Fruit fly (Drosophila melanogaster) whole organism, embryonic: Measurements from ENCODE around the gene CG1840.

Experiments
- Asciz ChIP-seq: fragments of 200-800 bp; sonication (Bioruptor generic); optimal IDR thresholded peaks from 2 replicates; lab custom pipeline; 2017; ENCODE audit warnings: missing biosample characterization, mild to moderate bottlenecking, missing genetic modification characterization, missing genetic modification reagents
- Awh ChIP-seq: fragments of 200-800 bp; sonication (Bioruptor generic); IDR thresholded peaks from 2 replicates; pipeline ENCODE4, ENCODE4 v1.3.6; 2022; ENCODE audit warnings: missing biosample characterization, missing genetic modification characterization
- CG11085 ChIP-seq: fragments of 200-800 bp; sonication (Bioruptor generic); IDR thresholded peaks from 2 replicates; pipeline ENCODE4 v1.3.6; 2022; ENCODE audit warnings: missing biosample characterization, missing genetic modification characterization
- CG11560 ChIP-seq: fragments of 200-800 bp; sonication (Bioruptor generic); IDR thresholded peaks from 3 replicates; pipeline ENCODE4 v1.3.6; 2022; ENCODE audit warnings: missing biosample characterization, missing genetic modification characterization
- CG12219 ChIP-seq: fragments of 200-800 bp; sonication (Bioruptor generic); optimal IDR thresholded peaks from 3 replicates; lab custom pipeline; 2018; ENCODE audit warnings: missing biosample characterization, mild to moderate bottlenecking, missing genetic modification characterization
- CG13424 ChIP-seq: fragments of 200-800 bp; sonication (Bioruptor generic); optimal IDR thresholded peaks from 2 replicates; lab custom pipeline; 2019; ENCODE audit warnings: missing biosample characterization, mild to moderate bottlenecking, missing genetic modification characterization, moderate library complexity
- CG13894 ChIP-seq: fragments of 200-800 bp; sonication (Bioruptor generic); optimal IDR thresholded peaks from 3 replicates; lab custom pipeline; 2018; ENCODE audit warnings: missing biosample characterization, mild to moderate bottlenecking, missing genetic modification characterization, moderate library complexity
- CG15011 ChIP-seq: fragments of 200-800 bp; sonication (Bioruptor generic); optimal IDR thresholded peaks from 3 replicates; lab custom pipeline; 2018; ENCODE audit warnings: missing biosample characterization, mild to moderate bottlenecking, missing genetic modification characterization
- CG1529 ChIP-seq: fragments of 200-800 bp; sonication (Bioruptor generic); optimal IDR thresholded peaks from 3 replicates; lab custom pipeline; 2018; ENCODE audit warnings: missing biosample characterization, missing genetic modification characterization
- CG1603 ChIP-seq: fragments of 200-800 bp; sonication (Bioruptor generic); optimal IDR thresholded peaks from 2 replicates; lab custom pipeline; 2019; ENCODE audit warnings: missing biosample characterization, mild to moderate bottlenecking, missing genetic modification characterization, moderate library complexity
- CG18599 ChIP-seq: fragments of 200-800 bp; sonication (Bioruptor generic); optimal IDR thresholded peaks from 3 replicates; lab custom pipeline; 2017; ENCODE audit warnings: missing biosample characterization, missing genetic modification characterization, mild to moderate bottlenecking, moderate library complexity, missing genetic modification reagents
- CG18619 ChIP-seq: fragments of 200-800 bp; sonication (Bioruptor generic); optimal IDR thresholded peaks from 3 replicates; lab custom pipeline; 2017; ENCODE audit warnings: missing biosample characterization, mild to moderate bottlenecking, missing genetic modification characterization
- CG2116 ChIP-seq: fragments of 200-800 bp; sonication (Bioruptor generic); optimal IDR thresholded peaks from 3 replicates; lab custom pipeline; 2018; ENCODE audit warnings: missing biosample characterization, mild to moderate bottlenecking, missing genetic modification characterization
- CG2120 ChIP-seq: fragments of 200-800 bp; sonication (Bioruptor generic); optimal IDR thresholded peaks from 3 replicates; lab custom pipeline; 2016; ENCODE audit warnings: missing biosample characterization, missing genetic modification characterization
- CG33557 ChIP-seq: fragments of 200-800 bp; sonication (Bioruptor generic); optimal IDR thresholded peaks from 2 replicates; lab custom pipeline; 2019; ENCODE audit warnings: missing biosample characterization, mild to moderate bottlenecking, missing genetic modification characterization, moderate library complexity
- CG34422 ChIP-seq: fragments of 200-800 bp; sonication (Bioruptor generic); IDR thresholded peaks from 3 replicates; pipeline ENCODE4 v1.3.6; 2022; ENCODE audit warnings: missing biosample characterization, missing genetic modification characterization
- CG4328 ChIP-seq: fragments of 200-800 bp; sonication (Bioruptor generic); optimal IDR thresholded peaks from 3 replicates; lab custom pipeline; 2017; ENCODE audit warnings: missing biosample characterization, missing genetic modification reagents, missing genetic modification characterization
- CG6683 ChIP-seq: fragments of 200-800 bp; sonication (Bioruptor generic); optimal IDR thresholded peaks from 2 replicates; lab custom pipeline; 2017; ENCODE audit warnings: missing biosample characterization, mild to moderate bottlenecking, missing genetic modification characterization, missing genetic modification reagents
- CG7786 ChIP-seq: fragments of 200-800 bp; sonication (Bioruptor generic); optimal IDR thresholded peaks from 2 replicates; lab custom pipeline; 2016; ENCODE audit warnings: missing biosample characterization, missing genetic modification characterization
- CG9609 ChIP-seq: fragments of 200-800 bp; sonication (Bioruptor generic); optimal IDR thresholded peaks from 3 replicates; lab custom pipeline; 2016; ENCODE audit warnings: missing biosample characterization, missing genetic modification characterization
- CG9932 ChIP-seq: fragments of 200-800 bp; sonication (Bioruptor generic); IDR thresholded peaks from 2 replicates; pipeline ENCODE4 v1.3.6; 2022; ENCODE audit warnings: missing biosample characterization, missing genetic modification characterization
- CTCF ChIP-seq: fragments of 200-800 bp; sonication (Bioruptor generic); optimal IDR thresholded peaks from 2 replicates; lab custom pipeline; 2017; ENCODE audit warnings: missing biosample characterization, mild to moderate bottlenecking, missing genetic modification characterization, moderate library complexity
- Dbx ChIP-seq: fragments of 200-800 bp; sonication (Bioruptor generic); IDR thresholded peaks from 3 replicates; pipeline ENCODE4 v1.3.6; 2022; ENCODE audit warnings: missing biosample characterization, missing genetic modification characterization
- Dref ChIP-seq: fragments of 200-800 bp; sonication (Bioruptor generic); IDR thresholded peaks from 2 replicates; pipeline ENCODE4 v1.3.6; 2022; ENCODE audit warnings: missing biosample characterization, missing genetic modification characterization
- E2f1 ChIP-seq: fragments of 200-800 bp; sonication (Bioruptor generic); IDR thresholded peaks from 2 replicates; pipeline ENCODE4 v1.3.6; 2022; ENCODE audit warnings: missing biosample characterization, missing genetic modification characterization
- Gsc ChIP-seq: fragments of 200-800 bp; sonication (Bioruptor generic); IDR thresholded peaks from 2 replicates; pipeline ENCODE4 v1.3.6; 2022; ENCODE audit warnings: missing biosample characterization, missing genetic modification characterization
- Lim3 ChIP-seq: fragments of 200-800 bp; sonication (Bioruptor generic); IDR thresholded peaks from 2 replicates; pipeline ENCODE4 v1.3.6; 2022; ENCODE audit warnings: missing biosample characterization, missing genetic modification characterization
- Ptx1 ChIP-seq: fragments of 200-800 bp; sonication (Bioruptor generic); IDR thresholded peaks from 2 replicates; pipeline ENCODE4 v1.3.6; 2022; ENCODE audit warnings: missing biosample characterization, missing genetic modification characterization
- Scr ChIP-seq: fragments of 200-800 bp; sonication (Bioruptor generic); IDR thresholded peaks from 2 replicates; pipeline ENCODE4 v1.3.6; 2022; ENCODE audit warnings: missing biosample characterization, missing genetic modification characterization; ENCODE audit not compliant: partially characterized antibody
- YL-1 ChIP-seq: fragments of 200-800 bp; sonication (Bioruptor generic); optimal IDR thresholded peaks from 3 replicates; lab custom pipeline; 2017; ENCODE audit warnings: missing biosample characterization, mild to moderate bottlenecking, missing genetic modification characterization
- ab ChIP-seq: fragments of 200-800 bp; sonication (Bioruptor generic); optimal IDR thresholded peaks from 2 replicates; lab custom pipeline; 2016; ENCODE audit warnings: missing biosample characterization, missing genetic modification characterization
- ac ChIP-seq: fragments of 200-800 bp; sonication (Bioruptor generic); optimal IDR thresholded peaks from 3 replicates; lab custom pipeline; 2017; ENCODE audit warnings: missing biosample characterization, mild to moderate bottlenecking, missing genetic modification characterization
- ato ChIP-seq: fragments of 200-800 bp; sonication (Bioruptor generic); IDR thresholded peaks from 2 replicates; pipeline ENCODE4 v1.3.6; 2022; ENCODE audit warnings: missing biosample characterization, missing genetic modification characterization; ENCODE audit not compliant: partially characterized antibody
- chinmo ChIP-seq: fragments of 200-800 bp; sonication (Bioruptor generic); IDR thresholded peaks from 4 replicates; pipeline ENCODE4 v1.3.6; 2022; ENCODE audit warnings: missing biosample characterization, missing genetic modification characterization; ENCODE audit not compliant: partially characterized antibody
- crol ChIP-seq: fragments of 200-800 bp; sonication (Bioruptor generic); IDR thresholded peaks from 2 replicates; pipeline ENCODE4 v1.3.6; 2022; ENCODE audit warnings: missing biosample characterization, missing genetic modification characterization
- fru ChIP-seq: fragments of >200 bp; optimal IDR thresholded peaks from 2 replicates; lab custom pipeline; 2017
- fu2 ChIP-seq: fragments of 200-800 bp; sonication (Bioruptor generic); optimal IDR thresholded peaks from 2 replicates; lab custom pipeline; 2016; ENCODE audit warnings: missing biosample characterization, missing genetic modification characterization
- gcm ChIP-seq: fragments of 200-800 bp; sonication (Bioruptor generic); optimal IDR thresholded peaks from 2 replicates; lab custom pipeline; 2019; ENCODE audit warnings: missing biosample characterization, mild to moderate bottlenecking, missing genetic modification characterization, moderate library complexity
- gfzf ChIP-seq: fragments of 200-800 bp; sonication (Bioruptor generic); optimal IDR thresholded peaks from 2 replicates; lab custom pipeline; 2016; ENCODE audit warnings: missing biosample characterization, mild to moderate bottlenecking, missing genetic modification characterization, moderate library complexity
- gt ChIP-seq: fragments of 200-800 bp; sonication (Bioruptor generic); IDR thresholded peaks from 2 replicates; pipeline ENCODE4 v1.3.6; 2022; ENCODE audit warnings: missing biosample characterization, missing genetic modification characterization
- hkb ChIP-seq, 2 experiments: fragments of 200-800 bp in 1 of 2; fragments of >200 bp in 1 of 2; sonication (Bioruptor generic) in 1 of 2; IDR thresholded peaks in 1 of 2; optimal IDR thresholded peaks in 1 of 2; 2 replicates each; pipeline versions ENCODE4 v1.3.6 to Lab custom; 2017 to 2022; ENCODE audit warnings: missing biosample characterization in 1 of 2, missing genetic modification characterization in 1 of 2
- insv ChIP-seq, 2 experiments: fragments of 200-800 bp; sonication (Bioruptor generic); optimal IDR thresholded peaks; 3 replicates each; lab custom pipeline; 2016 to 2018; ENCODE audit warnings: missing biosample characterization in 2 of 2, missing genetic modification characterization in 2 of 2
- jigr1 ChIP-seq: fragments of 200-800 bp; sonication (Bioruptor generic); IDR thresholded peaks from 3 replicates; pipeline ENCODE4 v1.3.6; 2022; ENCODE audit warnings: missing biosample characterization, missing genetic modification characterization
- lilli ChIP-seq: fragments of 200-800 bp; sonication (Bioruptor generic); optimal IDR thresholded peaks from 3 replicates; lab custom pipeline; 2016; ENCODE audit warnings: missing biosample characterization, missing genetic modification characterization
- pfk ChIP-seq: fragments of 200-800 bp; sonication (Bioruptor generic); optimal IDR thresholded peaks from 2 replicates; lab custom pipeline; 2018; ENCODE audit warnings: missing biosample characterization, mild to moderate bottlenecking, missing genetic modification characterization, moderate library complexity
- pum ChIP-seq: fragments of 200-800 bp; sonication (Bioruptor generic); optimal IDR thresholded peaks from 2 replicates; lab custom pipeline; 2016; ENCODE audit warnings: missing biosample characterization, missing genetic modification characterization
- sim ChIP-seq: fragments of 200-800 bp; sonication (Bioruptor generic); IDR thresholded peaks from 2 replicates; pipeline ENCODE4 v1.3.6; 2022; ENCODE audit warnings: missing biosample characterization, missing genetic modification characterization
- tgo ChIP-seq: fragments of 200-800 bp; sonication (Bioruptor generic); IDR thresholded peaks from 3 replicates; pipeline ENCODE4 v1.3.6; 2022; ENCODE audit warnings: missing biosample characterization, missing genetic modification characterization
- tna ChIP-seq: fragments of 200-800 bp; sonication (Bioruptor generic); IDR thresholded peaks from 2 replicates; pipeline ENCODE4 v1.3.6; 2022; ENCODE audit warnings: missing biosample characterization, missing genetic modification characterization; ENCODE audit not compliant: partially characterized antibody
- ttk ChIP-seq: fragments of 200-800 bp; sonication (Bioruptor generic); IDR thresholded peaks from 2 replicates; pipeline ENCODE4 v2.1.2; 2022; ENCODE audit warnings: missing biosample characterization, missing genetic modification characterization
- wek ChIP-seq: fragments of 200-800 bp; sonication (Bioruptor generic); optimal IDR thresholded peaks from 3 replicates; lab custom pipeline; 2018; ENCODE audit warnings: missing biosample characterization, mild to moderate bottlenecking, missing genetic modification characterization, moderate library complexity

CG1840 gene

DNA sequence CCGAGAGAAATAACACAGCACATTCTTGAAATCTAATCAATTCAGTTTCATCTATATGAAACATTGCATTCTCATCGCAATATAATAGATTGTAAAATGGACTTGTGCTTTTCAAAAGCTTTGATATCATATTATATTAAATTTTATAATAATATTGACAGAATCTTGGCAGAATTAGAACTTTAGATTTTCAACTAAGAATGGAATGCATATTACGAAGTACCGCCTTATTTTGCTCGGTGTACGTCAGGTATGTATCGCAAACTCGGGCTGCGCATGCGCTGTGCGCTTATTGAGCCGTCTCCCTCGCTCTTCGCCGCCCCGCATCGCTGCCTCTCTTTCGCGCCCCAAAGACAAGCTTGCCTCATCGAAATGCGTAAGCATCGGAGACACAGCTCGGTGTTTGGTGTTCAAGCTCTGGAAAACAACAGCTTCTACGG is 27.0 kb downstream of the CG1840 start (continued):
- peak; percentile 91 for TF ChIP-seq CG4328 (GFP tag; lab: Kevin White, UChicago)
- TF ChIP-seq CG34422 (GFP tag; lab: Robert Waterston, UW), result peak; percentile 89
- no peak for TF ChIP-seq CG9609
- TF ChIP-seq tna (GFP tag; lab: Robert Waterston, UW), result no peak
- TF ChIP-seq Ptx1 (GFP tag; lab: Robert Waterston, UW), result peak; percentile 90
- TF ChIP-seq pfk (GFP tag; lab: Kevin White, UChicago), result peak; percentile 14
- peak; percentile 82 for TF ChIP-seq Dbx (GFP tag; lab: Robert Waterston, UW)
- peak; percentile 76; the same call in 2 of the 3 replicates for TF ChIP-seq jigr1 (GFP tag; lab: Robert Waterston, UW)
- TF ChIP-seq hkb (optimal IDR thresholded peaks at IDR 0.05; lab: Kevin White, UChicago), result no peak
- TF ChIP-seq hkb (GFP tag; IDR thresholded peaks at IDR 0.05; lab: Robert Waterston, UW), result peak; percentile 88
- peak; percentile 85 for TF ChIP-seq CG12219
- peak; percentile 75 for TF ChIP-seq CG11085 (GFP tag; lab: Robert Waterston, UW)
- TF ChIP-seq gt (GFP tag; lab: Robert Waterston, UW), result peak; percentile 74
- TF ChIP-seq CG18619 (GFP tag; lab: Kevin White, UChicago), result peak; percentile 83
- peak; percentile 90 for TF ChIP-seq tgo (GFP tag; lab: Robert Waterston, UW)
- no peak for TF ChIP-seq CG7786 (GFP tag; lab: Kevin White, UChicago)
- peak; percentile 84 for TF ChIP-seq ttk (GFP tag; lab: Robert Waterston, UW)
- 0 out of 2 replicates have a peak, but pooled peaks have one; percentile 62 for TF ChIP-seq sim (GFP tag; lab: Robert Waterston, UW)
- peak in 1 of 2 experiments; percentile 47 for TF ChIP-seq insv (GFP tag; optimal IDR thresholded peaks at IDR 0.05; lab: Kevin White, UChicago)
- TF ChIP-seq CG13894 (tag; lab: Kevin White, UChicago), result peak; percentile 73
- TF ChIP-seq gcm (GFP tag; lab: Kevin White, UChicago), result peak; percentile 92
- TF ChIP-seq ab (GFP tag; lab: Kevin White, UChicago), result no peak
- peak; percentile 61 for TF ChIP-seq ac (GFP tag; lab: Kevin White, UChicago)
- peak; percentile 34; the same call in 1 of the 2 replicates for TF ChIP-seq crol (GFP tag; lab: Robert Waterston, UW)
- peak; percentile 89 for TF ChIP-seq CG18599 (GFP tag; lab: Kevin White, UChicago)
- peak; percentile 77 for TF ChIP-seq CG15011 (GFP tag; lab: Kevin White, UChicago)
- peak; percentile 92 for TF ChIP-seq CG33557 (GFP tag; lab: Kevin White, UChicago)
- peak; percentile 15 for TF ChIP-seq wek (GFP tag; lab: Kevin White, UChicago)
- peak; percentile 71; the same call in 2 of the 3 replicates for TF ChIP-seq CG11560 (tag; lab: Robert Waterston, UW)
- peak; percentile 76 for TF ChIP-seq CG6683 (GFP tag; lab: Kevin White, UChicago)
- peak; percentile 58 for TF ChIP-seq CG2120 (GFP tag; lab: Kevin White, UChicago)
- TF ChIP-seq YL-1, result peak; percentile 77
- peak; percentile 89 for TF ChIP-seq Asciz (GFP tag; lab: Kevin White, UChicago)
- no peak for TF ChIP-seq Dref (GFP tag; lab: Robert Waterston, UW)
- TF ChIP-seq lilli (GFP tag; lab: Kevin White, UChicago), result peak; percentile 44
- TF ChIP-seq CG13424 (tag; lab: Kevin White, UChicago), result peak; percentile 95
- no peak for TF ChIP-seq ato (GFP tag; lab: Robert Waterston, UW)
- TF ChIP-seq Awh (GFP tag; lab: Robert Waterston, UW), result peak; percentile 74
- TF ChIP-seq Scr, result no peak
- TF ChIP-seq Lim3, result peak; percentile 56; the same call in 1 of the 2 replicates
- TF ChIP-seq fru (lab: Kevin White, UChicago), result no peak
- peak; percentile 28 for TF ChIP-seq CTCF
- TF ChIP-seq E2f1 (GFP tag; lab: Robert Waterston, UW), result peak; percentile 88
- no peak for TF ChIP-seq gfzf
- peak; percentile 41 for TF ChIP-seq CG2116
- TF ChIP-seq CG9932 (GFP tag; lab: Robert Waterston, UW), result peak; percentile 88
- TF ChIP-seq pum (GFP tag; lab: Kevin White, UChicago), result peak; percentile 37
- TF ChIP-seq CG1529 (GFP tag; lab: Kevin White, UChicago), result peak; percentile 78
- TF ChIP-seq fu2 (GFP tag; lab: Kevin White, UChicago), result no peak
- TF ChIP-seq Gsc (GFP tag; lab: Robert Waterston, UW), result peak; percentile 61
- peak; percentile 13 for TF ChIP-seq CG1603 (tag; lab: Kevin White, UChicago)
- peak; percentile 86 for TF ChIP-seq chinmo (GFP tag; lab: Robert Waterston, UW)
